Worm (Caenorhabditis elegans) whole organism, early embryonic: ENCODE data around the gene srt-19.

Experiments used
- B0310.2 ChIP-seq: sonication (generic microtip); optimal IDR thresholded peaks from 2 replicates; lab custom pipeline; 2016; ENCODE audit warnings: mild to moderate bottlenecking, missing genetic modification characterization, missing compliant biosample characterization
- F13C5.2 ChIP-seq: sonication (generic microtip); optimal IDR thresholded peaks from 2 replicates; lab custom pipeline; 2017; ENCODE audit warnings: mild to moderate bottlenecking, missing genetic modification characterization, inconsistent platforms, missing compliant biosample characterization
- aly-1 ChIP-seq: sonication (generic microtip); optimal IDR thresholded peaks from 2 replicates; lab custom pipeline; 2016; ENCODE audit warnings: missing genetic modification characterization, missing compliant biosample characterization
- ama-1 ChIP-seq: fragments of 150-350 bp; optimal IDR thresholded peaks from 2 replicates; lab custom pipeline; 2014
- flt-1 ChIP-seq: fragments of 200-800 bp; sonication (Bioruptor generic); IDR thresholded peaks from 2 replicates; pipeline ENCODE4 v1.3.6; 2022; ENCODE audit warnings: missing genetic modification characterization, missing compliant biosample characterization
- hmbx-1 ChIP-seq: sonication (generic microtip); optimal IDR thresholded peaks from 2 replicates; lab custom pipeline; 2016; ENCODE audit warnings: mild to moderate bottlenecking, missing genetic modification characterization, missing compliant biosample characterization
- hmg-4 ChIP-seq: fragments of 200-800 bp; sonication (Bioruptor generic); optimal IDR thresholded peaks from 2 replicates; lab custom pipeline; 2018; ENCODE audit warnings: mild to moderate bottlenecking, missing genetic modification characterization, missing compliant biosample characterization
- hnd-1 ChIP-seq: sonication (generic microtip); optimal IDR thresholded peaks from 2 replicates; lab custom pipeline; 2016; ENCODE audit warnings: missing genetic modification characterization, missing compliant biosample characterization
- pes-1 ChIP-seq: fragments of 200-800 bp; sonication (Bioruptor generic); IDR thresholded peaks from 2 replicates; pipeline ENCODE4 v1.3.6; 2022; ENCODE audit warnings: missing genetic modification reagents, missing genetic modification characterization, missing compliant biosample characterization
- scrt-1 ChIP-seq: fragments of 200-800 bp; sonication (Bioruptor generic); IDR thresholded peaks from 2 replicates; pipeline ENCODE4 v1.3.6; 2022; ENCODE audit warnings: missing genetic modification characterization, missing compliant biosample characterization
- sea-1 ChIP-seq: fragments of 200-800 bp; sonication (Bioruptor generic); conservative IDR thresholded peaks from 2 replicates; pipeline ENCODE4 v1.3.6; 2022; ENCODE audit warnings: missing genetic modification characterization, missing compliant biosample characterization
- tbx-11 ChIP-seq: fragments of 200-800 bp; sonication (Bioruptor generic); IDR thresholded peaks from 2 replicates; pipeline ENCODE4 v1.3.6; 2022; ENCODE audit warnings: missing genetic modification characterization, missing compliant biosample characterization
- tbx-37 ChIP-seq: fragments of 200-800 bp; sonication (Bioruptor generic); conservative IDR thresholded peaks from 2 replicates; pipeline ENCODE4 v1.3.6; 2022; ENCODE audit warnings: missing genetic modification reagents, missing genetic modification characterization, missing compliant biosample characterization

ce11 chrV:4273372-4273771, 11.5 kb upstream of the srt-19 start:
- TF ChIP-seq hmbx-1 = no peak
- no peak for TF ChIP-seq sea-1
- TF ChIP-seq aly-1 (tag; lab: Kevin White, UChicago) = no peak
- TF ChIP-seq scrt-1 (GFP tag; lab: Robert Waterston, UW) = no peak
- no peak for TF ChIP-seq hnd-1 (tag; lab: Kevin White, UChicago)
- no peak for TF ChIP-seq ama-1 (lab: Kevin White, UChicago)
- no peak for TF ChIP-seq tbx-37 (GFP tag; lab: Robert Waterston, UW)
- no peak for TF ChIP-seq flt-1 (GFP tag; lab: Robert Waterston, UW)
- no peak for TF ChIP-seq tbx-11 (GFP tag; lab: Robert Waterston, UW)
- TF ChIP-seq B0310.2 (tag; lab: Kevin White, UChicago) = no peak
- no peak for TF ChIP-seq pes-1 (GFP tag; lab: Robert Waterston, UW)
- no peak for TF ChIP-seq F13C5.2 (tag; lab: Kevin White, UChicago)
- no peak for TF ChIP-seq hmg-4 (GFP tag; lab: Kevin White, UChicago)
